Worm (Caenorhabditis elegans) whole organism, midembryonic: ENCODE data around the gene tyr-1.

Source experiments
- flt-1 ChIP-seq: fragments of 200-800 bp; sonication (Bioruptor generic); IDR thresholded peaks from 2 replicates; pipeline ENCODE4 v1.3.6; 2022; ENCODE audit warnings: missing genetic modification characterization, missing compliant biosample characterization
- ztf-29 ChIP-seq: fragments of 200-800 bp; sonication (Bioruptor generic); IDR thresholded peaks from 2 replicates; pipeline ENCODE4 v1.3.6; 2022; ENCODE audit warnings: missing genetic modification reagents, missing genetic modification characterization, missing compliant biosample characterization

ce11 chrIII:7838907-7839642, 34.5 kb upstream of the tyr-1 start, which contains the start of gene ceh-23:
- TF ChIP-seq ztf-29 (no peak), flt-1 (GFP tag; lab: Robert Waterston, UW) (no peak)
